Worm (Caenorhabditis elegans) whole organism, L4 larva: ENCODE results near the gene R07A4.3.

Experiments used
- F37D6.2 ChIP-seq: sonication (generic microtip); optimal IDR thresholded peaks from 2 replicates; lab custom pipeline; 2016; ENCODE audit warnings: mild to moderate bottlenecking, missing genetic modification characterization, missing compliant biosample characterization
- T26A8.4 ChIP-seq: fragments of 200-800 bp; sonication (Bioruptor generic); IDR thresholded peaks from 2 replicates; pipeline ENCODE4 v1.3.6; 2022; ENCODE audit warnings: missing genetic modification characterization, missing compliant biosample characterization
- ZK337.2 ChIP-seq: fragments of 200-800 bp; sonication (Bioruptor generic); IDR thresholded peaks from 2 replicates; pipeline ENCODE4 v1.3.6; 2022; ENCODE audit warnings: missing genetic modification reagents, missing genetic modification characterization, missing compliant biosample characterization
- aha-1 ChIP-seq: fragments of 150-350 bp; peaks from one replicate; lab custom pipeline; 2014; ENCODE audit warnings: missing biosample characterization, missing genetic modification characterization
- ama-1 ChIP-seq: fragments of 150-350 bp; optimal IDR thresholded peaks from 2 replicates; lab custom pipeline; 2014; ENCODE audit warnings: inconsistent platforms, mixed read lengths
- arid-1 ChIP-seq: fragments of 200-800 bp; sonication (Bioruptor generic); conservative IDR thresholded peaks from 2 replicates; pipeline ENCODE4 v1.3.6; 2022; ENCODE audit warnings: missing genetic modification reagents, missing genetic modification characterization, missing compliant biosample characterization
- ceh-20 ChIP-seq: fragments of 200-800 bp; sonication (Bioruptor generic); IDR thresholded peaks from 2 replicates; pipeline ENCODE4 v1.3.6; 2022; ENCODE audit warnings: missing genetic modification reagents, missing genetic modification characterization, missing compliant biosample characterization
- ceh-62 ChIP-seq: sonication (generic microtip); optimal IDR thresholded peaks from 2 replicates; lab custom pipeline; 2017; ENCODE audit warnings: missing biosample characterization, missing genetic modification characterization
- ces-1 ChIP-seq: fragments of 150-350 bp; sonication (generic microtip); optimal IDR thresholded peaks from 4 replicates; lab custom pipeline; 2014; ENCODE audit warnings: missing biosample characterization, missing genetic modification reagents, missing genetic modification characterization
- daf-8 ChIP-seq: fragments of 200-800 bp; sonication (Bioruptor generic); IDR thresholded peaks from 2 replicates; pipeline ENCODE4 v1.3.6; 2022; ENCODE audit warnings: missing genetic modification characterization, missing compliant biosample characterization
- duxl-1 ChIP-seq: sonication (generic microtip); optimal IDR thresholded peaks from 2 replicates; lab custom pipeline; 2016; ENCODE audit warnings: mild to moderate bottlenecking, missing genetic modification characterization, moderate library complexity, missing compliant biosample characterization; ENCODE audit not compliant: poor library complexity
- dve-1 ChIP-seq: sonication (generic microtip); optimal IDR thresholded peaks from 2 replicates; lab custom pipeline; 2017; ENCODE audit warnings: antibody characterized with exemption, mild to moderate bottlenecking, missing genetic modification characterization, missing compliant biosample characterization; ENCODE audit not compliant: insufficient read depth
- egl-43 ChIP-seq: fragments of 200-800 bp; sonication (Bioruptor generic); IDR thresholded peaks from 2 replicates; pipeline ENCODE4 v1.3.6; 2022; ENCODE audit warnings: missing genetic modification reagents, missing genetic modification characterization, missing compliant biosample characterization
- hlh-11 ChIP-seq: fragments of 200-800 bp; sonication (Bioruptor generic); optimal IDR thresholded peaks from 2 replicates; lab custom pipeline; 2018; ENCODE audit warnings: mild to moderate bottlenecking, missing genetic modification characterization, missing compliant biosample characterization
- hlh-30 ChIP-seq: sonication (generic microtip); optimal IDR thresholded peaks from 2 replicates; lab custom pipeline; 2017; ENCODE audit warnings: antibody characterized with exemption, mild to moderate bottlenecking, missing genetic modification characterization, missing compliant biosample characterization; ENCODE audit not compliant: insufficient read depth
- hmg-1.1 ChIP-seq: fragments of 200-800 bp; sonication (Bioruptor generic); IDR thresholded peaks from 2 replicates; pipeline ENCODE4 v1.3.6; 2022; ENCODE audit warnings: missing genetic modification reagents, missing genetic modification characterization, missing compliant biosample characterization
- jun-1 ChIP-seq: fragments of 150-350 bp; optimal IDR thresholded peaks from 2 replicates; lab custom pipeline; 2014; ENCODE audit warnings: missing biosample characterization, missing genetic modification reagents, missing genetic modification characterization
- lin-1 ChIP-seq: fragments of 200-800 bp; sonication (Bioruptor generic); IDR thresholded peaks from 2 replicates; pipeline ENCODE4 v1.3.6; 2022; ENCODE audit warnings: missing genetic modification reagents, missing genetic modification characterization, missing compliant biosample characterization
- lin-15B ChIP-seq: fragments of 150-350 bp; sonication (generic microtip); optimal IDR thresholded peaks from 3 replicates; lab custom pipeline; 2014; ENCODE audit warnings: missing biosample characterization, missing genetic modification characterization
- lin-29 ChIP-seq: fragments of 200-800 bp; sonication (Bioruptor generic); IDR thresholded peaks from 2 replicates; pipeline ENCODE4 v1.3.6; 2022; ENCODE audit warnings: missing genetic modification reagents, missing genetic modification characterization, missing compliant biosample characterization
- lin-38 ChIP-seq: fragments of 200-800 bp; sonication (Bioruptor generic); IDR thresholded peaks from 2 replicates; pipeline ENCODE4 v1.3.6; 2022; ENCODE audit warnings: missing genetic modification reagents, missing genetic modification characterization, missing compliant biosample characterization
- lsy-2 ChIP-seq, 2 experiments: fragments of 150-350 bp in 1 of 2; sonication (generic microtip) in 1 of 2; optimal IDR thresholded peaks; 2 replicates each; lab custom pipeline; 2014 to 2017; ENCODE audit warnings: missing biosample characterization in 2 of 2, missing genetic modification characterization in 2 of 2
- mep-1 ChIP-seq: fragments of 150-350 bp; sonication (generic microtip); optimal IDR thresholded peaks from 3 replicates; lab custom pipeline; 2014; ENCODE audit warnings: missing biosample characterization, missing genetic modification characterization
- mxl-2 ChIP-seq: fragments of 200-800 bp; sonication (Bioruptor generic); conservative IDR thresholded peaks from 2 replicates; pipeline ENCODE4 v1.3.6; 2022; ENCODE audit warnings: missing genetic modification reagents, missing genetic modification characterization, missing compliant biosample characterization
- nhr-11 ChIP-seq: fragments of 150-350 bp; optimal IDR thresholded peaks from 2 replicates; lab custom pipeline; 2014; ENCODE audit warnings: missing biosample characterization, missing genetic modification characterization
- nhr-28 ChIP-seq: fragments of 150-350 bp; optimal IDR thresholded peaks from 2 replicates; lab custom pipeline; 2014; ENCODE audit warnings: missing biosample characterization, missing genetic modification characterization
- nhr-42 ChIP-seq: fragments of 200-800 bp; sonication (Bioruptor generic); IDR thresholded peaks from 2 replicates; pipeline ENCODE4 v1.3.6; 2022; ENCODE audit warnings: missing genetic modification characterization, missing compliant biosample characterization
- nhr-76 ChIP-seq: fragments of 150-350 bp; optimal IDR thresholded peaks from 2 replicates; lab custom pipeline; 2014; ENCODE audit warnings: missing biosample characterization, missing genetic modification characterization
- nhr-77 ChIP-seq: fragments of 150-350 bp; optimal IDR thresholded peaks from 2 replicates; lab custom pipeline; 2014; ENCODE audit warnings: missing biosample characterization, missing genetic modification characterization
- pha-4 ChIP-seq, 2 experiments: fragments of 150-350 bp in 1 of 2; fragments of 200-800 bp in 1 of 2; sonication (Bioruptor generic) in 1 of 2; IDR thresholded peaks in 1 of 2; optimal IDR thresholded peaks in 1 of 2; 2 replicates each; pipeline versions ENCODE4 v1.3.6 to Lab custom; 2014 to 2022; ENCODE audit warnings: missing genetic modification characterization in 2 of 2, missing genetic modification reagents in 2 of 2, missing biosample characterization in 1 of 2, missing compliant biosample characterization in 1 of 2
- php-3 ChIP-seq: fragments of 200-800 bp; sonication (Bioruptor generic); IDR thresholded peaks from 2 replicates; pipeline ENCODE4 v1.3.6; 2022; ENCODE audit warnings: missing genetic modification reagents, missing genetic modification characterization, missing compliant biosample characterization
- rbr-2 ChIP-seq: sonication (generic microtip); optimal IDR thresholded peaks from 2 replicates; lab custom pipeline; 2016; ENCODE audit warnings: missing genotype, missing genetic modification characterization, missing compliant biosample characterization
- set-16 ChIP-seq: fragments of 200-800 bp; sonication (Bioruptor generic); IDR thresholded peaks from 2 replicates; pipeline ENCODE4 v1.3.6; 2022; ENCODE audit warnings: missing genetic modification reagents, missing genetic modification characterization, missing compliant biosample characterization
- skn-1 ChIP-seq: fragments of 150-350 bp; optimal IDR thresholded peaks from 2 replicates; lab custom pipeline; 2014; ENCODE audit warnings: missing biosample characterization, missing genetic modification characterization
- snpc-4 ChIP-seq: fragments of 150-350 bp; optimal IDR thresholded peaks from 2 replicates; lab custom pipeline; 2014; ENCODE audit warnings: missing biosample characterization, missing genetic modification characterization
- spr-3 ChIP-seq: fragments of 200-800 bp; sonication (Bioruptor generic); optimal IDR thresholded peaks from 2 replicates; lab custom pipeline; 2018; ENCODE audit warnings: mild to moderate bottlenecking, missing genetic modification characterization, missing compliant biosample characterization
- tag-97 ChIP-seq: fragments of 200-800 bp; sonication (Bioruptor generic); IDR thresholded peaks from 2 replicates; pipeline ENCODE4 v1.3.6; 2022; ENCODE audit warnings: missing genetic modification characterization, missing compliant biosample characterization
- tra-1 ChIP-seq: fragments of 200-800 bp; sonication (Bioruptor generic); IDR thresholded peaks from 2 replicates; pipeline ENCODE4 v1.3.6; 2022; ENCODE audit warnings: missing genetic modification reagents, missing genetic modification characterization, missing compliant biosample characterization
- unc-62 ChIP-seq, 3 experiments: fragments of 150-350 bp in 1 of 3; sonication (generic microtip); optimal IDR thresholded peaks in 2 of 3; peaks in 1 of 3; 1 replicate in 1 of 3; 2 replicates in 2 of 3; lab custom pipeline; 2014 to 2017; ENCODE audit warnings: missing biosample characterization in 3 of 3, missing genetic modification characterization in 3 of 3, missing genetic modification reagents in 3 of 3, missing genotype in 1 of 3
- vab-7 ChIP-seq: fragments of 200-800 bp; sonication (Bioruptor generic); IDR thresholded peaks from 2 replicates; pipeline ENCODE4 v1.3.6; 2022; ENCODE audit warnings: missing genetic modification reagents, missing genetic modification characterization, missing compliant biosample characterization

The R07A4.3 gene

ce11 chrX:10768289-10769153 lies 15.0 kb downstream of the R07A4.3 start (continued):
- TF ChIP-seq set-16 (peak; percentile 66), lsy-2 (tag; optimal IDR thresholded peaks at IDR 0.05; lab: Kevin White, UChicago) (peak in 1 of 2 experiments; percentile 22), arid-1 (GFP tag; lab: Robert Waterston, UW) (0 out of 2 replicates have a peak, but pooled peaks have one; percentile 12), hlh-30 (tag; lab: Kevin White, UChicago) (peak; percentile 62), pha-4 (GFP tag; IDR thresholded peaks at IDR 0.05; lab: Robert Waterston, UW) (peak; percentile 62; the same call in 1 of the 2 replicates), pha-4 (tag; optimal IDR thresholded peaks at IDR 0.05; lab: Kevin White, UChicago) (no peak), hmg-1.1 (GFP tag; lab: Robert Waterston, UW) (0 out of 2 replicates have a peak, but pooled peaks have one; percentile 11), daf-8 (GFP tag; lab: Robert Waterston, UW) (no peak), ces-1 (GFP tag; lab: Kevin White, UChicago) (no peak), php-3 (GFP tag; lab: Robert Waterston, UW) (no peak), ama-1 (lab: Kevin White, UChicago) (no peak)

DNA sequence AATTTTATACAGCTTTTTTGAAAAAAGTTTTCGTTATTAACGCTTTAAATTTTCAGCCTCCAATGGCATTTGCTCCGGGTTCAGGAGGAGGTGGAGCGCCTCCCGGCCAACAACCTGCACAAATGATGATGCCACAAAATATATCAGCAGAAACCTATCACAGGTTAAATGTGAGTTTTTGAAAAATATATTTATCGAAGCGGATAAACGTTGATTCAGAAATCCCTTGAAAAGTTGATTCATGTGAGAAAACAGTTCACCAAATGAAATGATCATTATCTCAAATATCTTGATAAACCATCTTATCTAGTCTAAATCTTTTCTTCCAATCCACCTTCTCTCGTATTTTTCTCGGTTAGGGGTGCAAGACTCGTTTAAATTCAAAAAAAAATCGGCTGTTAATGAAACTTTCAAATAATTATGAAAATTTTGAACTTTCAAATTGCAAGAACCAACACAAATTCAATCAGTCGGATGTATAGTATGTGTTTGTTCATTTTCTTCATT lies 15.8 kb downstream of the R07A4.3 start, which contains the start of gene sma-9:
sma-9 (plus strand) TSS at position 51 of the 507 bp plus-strand sequence.
- TF ChIP-seq unc-62 (GFP tag; optimal IDR thresholded peaks at IDR 0.05 in 1 of 2; lab: Kevin White, UChicago) (peak in 1 of 2 experiments; percentile 25), unc-62 (tag; optimal IDR thresholded peaks at IDR 0.05; lab: Kevin White, UChicago) (no peak), F37D6.2 (tag; lab: Kevin White, UChicago) (no peak), tag-97 (no peak)

DNA sequence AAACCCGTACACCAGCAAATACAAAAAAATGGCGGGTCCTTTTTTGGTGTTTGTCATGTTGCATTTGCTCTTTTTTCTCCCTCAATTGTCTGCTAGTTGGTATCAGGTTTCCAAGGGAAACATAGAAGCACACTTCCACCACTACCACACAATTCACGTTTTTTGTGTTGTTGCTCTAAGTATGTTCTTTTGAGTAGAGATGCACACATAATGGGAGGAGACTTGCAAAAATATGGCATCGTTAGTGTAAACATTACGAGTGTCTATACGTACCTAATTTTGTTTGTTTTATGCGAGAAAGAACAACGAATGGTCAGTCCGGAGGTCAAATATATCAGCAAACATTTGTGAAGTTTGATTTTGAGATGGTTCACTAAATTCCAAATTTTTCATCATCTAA lies 16.5 kb downstream of the R07A4.3 start:
- TF ChIP-seq ceh-62 (no peak), jun-1 (tag; lab: Kevin White, UChicago) (no peak), aha-1 (tag; lab: Kevin White, UChicago) (peak; percentile 87), ceh-20 (GFP tag; lab: Robert Waterston, UW) (no peak)

DNA sequence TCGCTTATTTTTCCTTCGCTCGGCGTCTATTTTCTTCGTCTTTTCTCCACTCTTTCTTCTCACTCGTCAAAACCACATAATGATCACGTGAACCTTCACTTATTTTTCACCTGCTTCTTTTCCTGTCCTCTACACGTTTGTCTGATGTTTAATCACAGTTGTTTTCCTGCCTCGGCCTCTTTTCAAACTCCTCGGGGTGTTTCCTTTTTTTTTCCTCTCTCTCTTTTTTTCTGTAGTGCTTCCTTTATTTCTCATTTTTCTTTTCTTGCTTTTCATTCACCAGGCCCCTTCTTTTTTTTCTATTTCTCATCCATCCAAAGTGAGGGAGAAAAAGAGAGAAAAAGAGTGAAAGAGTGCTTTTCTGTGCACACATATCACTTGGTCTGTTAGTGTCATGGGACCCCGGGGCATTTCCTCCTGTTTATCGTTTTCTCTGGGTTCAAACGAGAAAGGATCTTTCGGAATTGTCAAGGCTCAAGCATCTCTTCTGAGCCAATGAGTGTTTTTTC lies 17.5 kb downstream of the R07A4.3 start:
- TF ChIP-seq hmg-1.1 (GFP tag; lab: Robert Waterston, UW) (peak; percentile 64; the same call in 1 of the 2 replicates), lin-1 (GFP tag; lab: Robert Waterston, UW) (peak; percentile 71; the same call in 1 of the 2 replicates), ZK337.2 (no peak), lin-29 (GFP tag; lab: Robert Waterston, UW) (0 out of 2 replicates have a peak, but pooled peaks have one; percentile 45), nhr-42 (GFP tag; lab: Robert Waterston, UW) (no peak), lin-15B (tag; lab: Kevin White, UChicago) (no peak), skn-1 (no peak), rbr-2 (tag; lab: Kevin White, UChicago) (peak; percentile 86), nhr-76 (peak; percentile 72), vab-7 (GFP tag; lab: Robert Waterston, UW) (no peak), mxl-2 (peak; percentile 84), T26A8.4 (GFP tag; lab: Robert Waterston, UW) (0 out of 2 replicates have a peak, but pooled peaks have one; percentile 28), pha-4 (GFP tag; IDR thresholded peaks at IDR 0.05; lab: Robert Waterston, UW) (peak; percentile 70), pha-4 (tag; optimal IDR thresholded peaks at IDR 0.05; lab: Kevin White, UChicago) (peak; percentile 78), tag-97 (no peak), nhr-77 (tag; lab: Kevin White, UChicago) (peak; percentile 82), nhr-11 (tag; lab: Kevin White, UChicago) (peak; percentile 92), snpc-4 (no peak), duxl-1 (tag; lab: Kevin White, UChicago) (no peak), tra-1 (peak; percentile 92), egl-43 (GFP tag; lab: Robert Waterston, UW) (0 out of 2 replicates have a peak, but pooled peaks have one; percentile 51), hlh-11 (tag; lab: Kevin White, UChicago) (peak; percentile 98), dve-1 (tag; lab: Kevin White, UChicago) (peak; percentile 91), spr-3 (GFP tag; lab: Kevin White, UChicago) (no peak), lin-38 (GFP tag; lab: Robert Waterston, UW) (0 out of 2 replicates have a peak, but pooled peaks have one; percentile 10), mep-1 (tag; lab: Kevin White, UChicago) (peak; percentile 93), aha-1 (tag; lab: Kevin White, UChicago) (peak; percentile 97), ces-1 (GFP tag; lab: Kevin White, UChicago) (peak; percentile 56), nhr-28 (tag; lab: Kevin White, UChicago) (peak; percentile 89)
